Fruit fly (Drosophila melanogaster): ENCODE results near the gene Ncoa6.
A peak's percentile ranks its signal among the peaks of the same experiment; 100 is the strongest.

The Ncoa6 gene

DNA sequence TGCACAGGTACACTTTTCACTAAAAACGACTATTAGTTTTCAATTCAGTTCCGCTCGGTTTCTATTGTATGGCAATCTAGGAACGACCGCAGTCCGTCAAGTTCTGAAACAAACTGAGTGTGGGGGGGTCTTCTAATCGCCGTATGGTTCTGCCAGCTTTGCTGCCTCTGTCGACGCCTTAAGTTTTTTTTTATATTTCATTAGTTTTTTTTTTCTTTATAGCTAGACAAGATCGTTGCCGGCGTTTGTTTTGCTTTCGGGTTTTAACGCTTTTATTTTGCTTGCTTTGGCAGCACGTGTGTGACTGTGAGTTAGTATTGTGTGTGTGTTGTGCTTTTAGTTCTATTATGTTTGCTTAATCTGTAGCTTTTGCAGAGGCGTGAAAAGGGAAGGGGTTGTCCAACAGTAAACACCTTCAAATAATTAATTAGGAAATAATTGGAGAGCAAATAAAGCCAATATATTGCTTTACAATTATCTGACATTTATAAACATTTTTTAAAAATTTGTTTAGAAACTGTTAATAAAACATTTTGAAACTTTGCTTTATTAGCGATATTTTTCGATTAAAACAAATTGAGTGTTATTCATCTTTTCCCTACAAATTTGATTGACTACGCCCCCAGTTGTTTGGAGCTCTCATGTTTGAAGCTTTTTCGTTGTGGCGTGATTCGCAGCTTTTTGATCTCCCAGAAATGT, 15.8 kb upstream of the Ncoa6 start, which contains the start of gene Acsf2 (continued):
- TF ChIP-seq N (GFP tag; optimal IDR thresholded peaks at IDR 0.05) (no peak), ey (GFP tag; optimal IDR thresholded peaks at IDR 0.05) (peak; percentile 90)

DNA sequence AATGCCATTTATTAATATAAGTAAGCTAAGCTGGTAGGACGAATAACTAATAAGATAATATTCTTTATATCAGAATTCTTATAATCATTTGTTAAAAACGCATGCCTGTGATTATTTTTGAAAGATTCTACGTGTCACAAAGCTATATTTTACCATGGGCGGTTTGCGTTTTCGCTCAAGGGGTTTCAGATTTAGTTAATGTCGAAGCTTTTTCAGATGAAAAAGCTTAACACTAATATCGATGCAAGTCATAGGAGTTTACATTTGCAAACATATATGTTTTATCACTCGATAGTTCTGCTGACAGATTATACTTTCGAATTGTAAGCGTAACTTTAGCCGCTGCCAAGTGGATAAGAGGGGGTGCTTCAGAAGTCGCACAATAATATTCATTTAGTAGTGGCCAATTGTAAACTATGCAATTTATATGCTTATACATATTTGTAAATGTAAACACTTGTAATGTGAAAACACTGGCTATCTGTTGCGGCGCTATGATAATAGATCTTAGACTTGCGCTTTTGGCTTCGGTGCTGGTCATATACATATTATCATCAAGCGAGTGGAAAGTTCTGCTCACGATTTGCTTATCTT, 14.6 kb upstream of the Ncoa6 start:
- TF ChIP-seq Mio (GFP tag; optimal IDR thresholded peaks at IDR 0.05): no peak
- no peak for TF ChIP-seq sv (GFP tag; optimal IDR thresholded peaks at IDR 0.05)
- no peak for TF ChIP-seq dsf (GFP tag; optimal IDR thresholded peaks at IDR 0.05; ENCODE audit: borderline replicate concordance)
- no peak for TF ChIP-seq pan (optimal IDR thresholded peaks at IDR 0.05)
- TF ChIP-seq Abd-B (GFP tag; optimal IDR thresholded peaks at IDR 0.05): no peak
- no peak for TF ChIP-seq CG9705 (GFP tag; optimal IDR thresholded peaks at IDR 0.05)
- no peak for TF ChIP-seq Rel (GFP tag; optimal IDR thresholded peaks at IDR 0.05)
- no peak for TF ChIP-seq Rel (tag; optimal IDR thresholded peaks at IDR 0.05)
- TF ChIP-seq Hr83 (GFP tag; optimal IDR thresholded peaks at IDR 0.05; ENCODE audit: poor library complexity, severe bottlenecking): no peak
- TF ChIP-seq foxo (GFP tag; optimal IDR thresholded peaks at IDR 0.05): no peak
- TF ChIP-seq psq (GFP tag; optimal IDR thresholded peaks at IDR 0.05): no peak
- no peak for TF ChIP-seq Myc (optimal IDR thresholded peaks at IDR 0.05)
- TF ChIP-seq CrebA (GFP tag; optimal IDR thresholded peaks at IDR 0.05; ENCODE audit: borderline replicate concordance): no peak
- TF ChIP-seq Hr78 (GFP tag; optimal IDR thresholded peaks at IDR 0.05): no peak
- TF ChIP-seq jim (GFP tag; optimal IDR thresholded peaks at IDR 0.05): no peak
- no peak for TF ChIP-seq lola (GFP tag; optimal IDR thresholded peaks at IDR 0.05)
- no peak for TF ChIP-seq usp (GFP tag; optimal IDR thresholded peaks at IDR 0.05)

DNA sequence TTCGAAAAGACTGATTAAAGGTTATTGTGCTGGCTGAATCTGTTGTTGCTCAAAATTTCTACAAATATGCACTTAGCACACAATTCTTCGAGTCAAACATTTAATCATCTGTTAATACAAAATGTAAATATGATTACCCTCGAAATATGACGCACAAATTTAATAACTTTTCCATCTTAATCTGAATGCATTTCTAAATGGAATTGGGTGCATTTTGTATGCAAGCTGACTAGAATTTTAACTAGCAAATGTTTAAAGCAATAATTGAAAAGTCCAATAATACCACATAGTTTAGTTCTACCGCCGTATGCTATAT, 12.2 kb upstream of the Ncoa6 start:
- TF ChIP-seq tai (GFP tag; optimal IDR thresholded peaks at IDR 0.05) (peak; percentile 4), brk (GFP tag; optimal IDR thresholded peaks at IDR 0.05) (peak; percentile 26), woc (GFP tag; optimal IDR thresholded peaks at IDR 0.05) (no peak)

- TF ChIP-seq CrebA (GFP tag; optimal IDR thresholded peaks at IDR 0.05; ENCODE audit: borderline replicate concordance): no peak
- TF ChIP-seq Myc (optimal IDR thresholded peaks at IDR 0.05): peak; percentile 65
Observed at dm6 chr2L:5338024-5338720, 11.7 kb upstream of the Ncoa6 start, which contains the start of gene fusl. Gene fusl, minus strand, starts transcription at chr2L:5338073.

DNA sequence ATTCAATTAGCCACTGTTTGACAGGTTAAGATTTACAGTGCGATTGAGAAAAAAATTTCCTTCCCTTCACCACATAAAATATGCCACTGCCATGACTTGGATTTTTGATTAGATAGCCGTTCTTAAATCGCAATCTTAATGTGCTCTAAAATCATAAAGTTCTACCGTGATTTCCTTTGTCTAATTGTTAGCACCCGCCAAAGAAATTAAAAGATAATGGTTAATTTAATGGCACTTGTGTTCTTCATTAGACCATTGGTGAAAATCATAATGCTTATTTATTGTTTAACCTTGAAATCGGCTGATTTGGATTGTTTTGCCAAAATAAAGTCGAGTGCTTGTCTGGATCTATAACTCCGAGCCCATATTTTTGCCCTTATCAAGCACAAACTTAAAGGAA, 10.7 kb upstream of the Ncoa6 start:
- TF ChIP-seq Hnf4 (GFP tag; optimal IDR thresholded peaks at IDR 0.05) (no peak), sage (GFP tag; optimal IDR thresholded peaks at IDR 0.05) (no peak), Sp1 (GFP tag; optimal IDR thresholded peaks at IDR 0.05) (no peak), Hr83 (GFP tag; optimal IDR thresholded peaks at IDR 0.05; ENCODE audit: poor library complexity, severe bottlenecking) (no peak), usp (GFP tag; optimal IDR thresholded peaks at IDR 0.05) (no peak), CG32264 (GFP tag; optimal IDR thresholded peaks at IDR 0.05) (no peak), dsf (GFP tag; optimal IDR thresholded peaks at IDR 0.05; ENCODE audit: borderline replicate concordance) (no peak), rgr (GFP tag; optimal IDR thresholded peaks at IDR 0.05) (no peak), foxo (GFP tag; optimal IDR thresholded peaks at IDR 0.05) (no peak), Dif (GFP tag; optimal IDR thresholded peaks at IDR 0.05; ENCODE audit: partially characterized antibody) (no peak), ey (GFP tag; optimal IDR thresholded peaks at IDR 0.05) (no peak), fru (GFP tag; optimal IDR thresholded peaks at IDR 0.05) (no peak), br (GFP tag; optimal IDR thresholded peaks at IDR 0.05) (no peak), jim (GFP tag; optimal IDR thresholded peaks at IDR 0.05) (no peak), Jra (GFP tag; optimal IDR thresholded peaks at IDR 0.05) (no peak), N (GFP tag; optimal IDR thresholded peaks at IDR 0.05) (no peak), HLH106 (tag; optimal IDR thresholded peaks at IDR 0.05) (no peak), Dfd (GFP tag; optimal IDR thresholded peaks at IDR 0.05) (no peak)
